Fruit fly (Drosophila melanogaster) whole organism, embryonic: ENCODE measurements around the gene CG13026.

Source experiments
- ATbp ChIP-seq: fragments of 200-800 bp; sonication (Bioruptor generic); optimal IDR thresholded peaks from 2 replicates; lab custom pipeline; 2017; ENCODE audit warnings: missing biosample characterization, mild to moderate bottlenecking, missing genetic modification characterization, missing genetic modification reagents
- Abd-B ChIP-seq: fragments of 200-800 bp; sonication (Bioruptor generic); optimal IDR thresholded peaks from 2 replicates; lab custom pipeline; 2018; ENCODE audit warnings: missing biosample characterization, mild to moderate bottlenecking, missing genetic modification characterization, moderate library complexity
- BtbVII ChIP-seq: fragments of 200-800 bp; sonication (Bioruptor generic); optimal IDR thresholded peaks from 3 replicates; lab custom pipeline; 2017; ENCODE audit warnings: missing biosample characterization, mild to moderate bottlenecking, missing genetic modification characterization
- CG10147 ChIP-seq: fragments of 200-800 bp; sonication (Bioruptor generic); optimal IDR thresholded peaks from 2 replicates; lab custom pipeline; 2019; ENCODE audit warnings: missing biosample characterization, mild to moderate bottlenecking, missing genetic modification characterization, moderate library complexity
- CG10543 ChIP-seq: fragments of 200-800 bp; sonication (Bioruptor generic); optimal IDR thresholded peaks from 3 replicates; lab custom pipeline; 2017; ENCODE audit warnings: missing biosample characterization, mild to moderate bottlenecking, missing genetic modification characterization, moderate library complexity
- CG11085 ChIP-seq: fragments of 200-800 bp; sonication (Bioruptor generic); IDR thresholded peaks from 2 replicates; pipeline ENCODE4 v1.3.6; 2022; ENCODE audit warnings: missing biosample characterization, missing genetic modification characterization
- CG11696 ChIP-seq: fragments of 200-800 bp; sonication (Bioruptor generic); IDR thresholded peaks from 2 replicates; pipeline ENCODE4 v1.3.6; 2022; ENCODE audit warnings: missing biosample characterization, missing genetic modification characterization
- CG16863 ChIP-seq: fragments of 200-800 bp; sonication (Bioruptor generic); optimal IDR thresholded peaks from 3 replicates; lab custom pipeline; 2016; ENCODE audit warnings: missing biosample characterization, missing genetic modification characterization
- CG17829 ChIP-seq: fragments of 200-800 bp; optimal IDR thresholded peaks from 2 replicates; lab custom pipeline; 2019; ENCODE audit warnings: missing biosample characterization, mild to moderate bottlenecking, missing genetic modification characterization, moderate library complexity
- CG18764 ChIP-seq: fragments of 200-800 bp; sonication (Bioruptor generic); optimal IDR thresholded peaks from 3 replicates; lab custom pipeline; 2016; ENCODE audit warnings: missing biosample characterization, missing genetic modification characterization
- CG2678 ChIP-seq: fragments of 200-800 bp; sonication (Bioruptor generic); optimal IDR thresholded peaks from 3 replicates; lab custom pipeline; 2019; ENCODE audit warnings: missing biosample characterization, mild to moderate bottlenecking, missing genetic modification characterization, moderate library complexity
- CG2712 ChIP-seq: fragments of 200-800 bp; optimal IDR thresholded peaks from 3 replicates; lab custom pipeline; 2019; ENCODE audit warnings: missing biosample characterization, mild to moderate bottlenecking, missing genetic modification characterization, moderate library complexity
- CG34376 ChIP-seq: fragments of 200-800 bp; sonication (Bioruptor generic); optimal IDR thresholded peaks from 2 replicates; lab custom pipeline; 2018; ENCODE audit warnings: missing biosample characterization, mild to moderate bottlenecking, missing genetic modification characterization
- CG6254 ChIP-seq: fragments of 200-800 bp; sonication (Bioruptor generic); optimal IDR thresholded peaks from 3 replicates; lab custom pipeline; 2017; ENCODE audit warnings: mild to moderate bottlenecking, missing biosample characterization, missing genetic modification reagents, missing genetic modification characterization
- CG7928 ChIP-seq: fragments of 200-800 bp; sonication (Bioruptor generic); optimal IDR thresholded peaks from 2 replicates; lab custom pipeline; 2017; ENCODE audit warnings: missing biosample characterization, mild to moderate bottlenecking, missing genetic modification characterization
- CG9437 ChIP-seq: fragments of 200-800 bp; sonication (Bioruptor generic); optimal IDR thresholded peaks from 2 replicates; lab custom pipeline; 2018; ENCODE audit warnings: missing biosample characterization, mild to moderate bottlenecking, missing genetic modification characterization
- D ChIP-seq, 2 experiments: fragments of 200-800 bp in 1 of 2; fragments of >200 bp in 1 of 2; sonication (Bioruptor generic) in 1 of 2; optimal IDR thresholded peaks; 2 replicates in 1 of 2; 3 replicates in 1 of 2; lab custom pipeline; 2017; ENCODE audit warnings: mild to moderate bottlenecking in 1 of 2, missing biosample characterization in 1 of 2, missing genetic modification characterization in 1 of 2, missing genetic modification reagents in 1 of 2
- Fer3 ChIP-seq: fragments of 200-800 bp; sonication (Bioruptor generic); optimal IDR thresholded peaks from 2 replicates; lab custom pipeline; 2018; ENCODE audit warnings: missing biosample characterization, mild to moderate bottlenecking, missing genetic modification characterization, moderate library complexity
- Hand ChIP-seq: fragments of 200-800 bp; sonication (Bioruptor generic); optimal IDR thresholded peaks from 2 replicates; lab custom pipeline; 2017; ENCODE audit warnings: mild to moderate bottlenecking, missing biosample characterization, missing genetic modification reagents, missing genetic modification characterization
- Hr39 ChIP-seq: fragments of >200 bp; optimal IDR thresholded peaks from 2 replicates; lab custom pipeline; 2017
- Med ChIP-seq: fragments of 200-800 bp; sonication (Bioruptor generic); peaks from one replicate; lab custom pipeline; 2016; ENCODE audit warnings: missing biosample characterization, missing genetic modification characterization, mild to moderate bottlenecking, inconsistent platforms, moderate library complexity
- NFAT ChIP-seq: fragments of 200-800 bp; sonication (Bioruptor generic); IDR thresholded peaks from 2 replicates; pipeline ENCODE4 v1.3.6; 2022; ENCODE audit warnings: missing biosample characterization, missing genetic modification characterization
- NfI ChIP-seq: fragments of 200-800 bp; sonication (Bioruptor generic); optimal IDR thresholded peaks from 3 replicates; lab custom pipeline; 2018; ENCODE audit warnings: missing biosample characterization, mild to moderate bottlenecking, missing genetic modification characterization, moderate library complexity
- Opbp ChIP-seq: fragments of 200-800 bp; sonication (Bioruptor generic); IDR thresholded peaks from 3 replicates; pipeline ENCODE4 v1.3.6; 2022; ENCODE audit warnings: missing biosample characterization, missing genetic modification characterization; ENCODE audit not compliant: partially characterized antibody
- Pdp1 ChIP-seq, 2 experiments: fragments of 200-800 bp; sonication (Bioruptor generic); optimal IDR thresholded peaks; 3 replicates each; lab custom pipeline; 2016; ENCODE audit warnings: missing biosample characterization in 2 of 2, missing genetic modification characterization in 2 of 2, mild to moderate bottlenecking in 1 of 2, moderate library complexity in 1 of 2
- Sry-δ ChIP-seq: fragments of 200-800 bp; sonication (Bioruptor generic); optimal IDR thresholded peaks from 2 replicates; lab custom pipeline; 2016; ENCODE audit warnings: missing biosample characterization, missing genetic modification characterization
- Tbp ChIP-seq: fragments of >200 bp; optimal IDR thresholded peaks from 2 replicates; lab custom pipeline; 2018; ENCODE audit warnings: missing biosample characterization, missing genetic modification characterization
- Xbp1 ChIP-seq: fragments of 200-800 bp; sonication (Bioruptor generic); optimal IDR thresholded peaks from 3 replicates; lab custom pipeline; 2016; ENCODE audit warnings: missing biosample characterization, mild to moderate bottlenecking, missing genetic modification characterization
- bowl ChIP-seq: fragments of 200-800 bp; sonication (Bioruptor generic); IDR thresholded peaks from 2 replicates; pipeline ENCODE4 v1.3.6; 2022; ENCODE audit warnings: missing biosample characterization, missing genetic modification characterization
- chif ChIP-seq, 2 experiments: fragments of 200-800 bp; sonication (Bioruptor generic); optimal IDR thresholded peaks; 3 replicates each; lab custom pipeline; 2016; ENCODE audit warnings: missing biosample characterization in 2 of 2, missing genetic modification characterization in 2 of 2
- chm ChIP-seq: fragments of 200-800 bp; sonication (Bioruptor generic); IDR thresholded peaks from 2 replicates; pipeline ENCODE4 v1.3.6; 2022; ENCODE audit warnings: missing biosample characterization, missing genetic modification characterization
- crc ChIP-seq: fragments of 200-800 bp; sonication (Bioruptor generic); optimal IDR thresholded peaks from 2 replicates; lab custom pipeline; 2016; ENCODE audit warnings: missing biosample characterization, missing genetic modification characterization
- croc ChIP-seq: fragments of 200-800 bp; sonication (Bioruptor generic); conservative IDR thresholded peaks from 3 replicates; pipeline ENCODE4 v1.3.6; 2022; ENCODE audit warnings: missing biosample characterization, missing genetic modification characterization
- cwo ChIP-seq: fragments of 200-800 bp; sonication (Bioruptor generic); optimal IDR thresholded peaks from 3 replicates; lab custom pipeline; 2017; ENCODE audit warnings: missing biosample characterization, missing genetic modification characterization, mild to moderate bottlenecking, moderate library complexity, missing genetic modification reagents
- eyg ChIP-seq: fragments of 200-800 bp; sonication (Bioruptor generic); optimal IDR thresholded peaks from 3 replicates; lab custom pipeline; 2016; ENCODE audit warnings: missing biosample characterization, missing genetic modification characterization
- gfzf ChIP-seq: fragments of 200-800 bp; sonication (Bioruptor generic); optimal IDR thresholded peaks from 2 replicates; lab custom pipeline; 2016; ENCODE audit warnings: missing biosample characterization, mild to moderate bottlenecking, missing genetic modification characterization, moderate library complexity
- ham ChIP-seq: fragments of 200-800 bp; sonication (Bioruptor generic); IDR thresholded peaks from 2 replicates; pipeline ENCODE4 v1.3.6; 2022; ENCODE audit warnings: missing biosample characterization, missing genetic modification characterization
- hkb ChIP-seq, 2 experiments: fragments of 200-800 bp in 1 of 2; fragments of >200 bp in 1 of 2; sonication (Bioruptor generic) in 1 of 2; IDR thresholded peaks in 1 of 2; optimal IDR thresholded peaks in 1 of 2; 2 replicates each; pipeline versions ENCODE4 v1.3.6 to Lab custom; 2017 to 2022; ENCODE audit warnings: missing biosample characterization in 1 of 2, missing genetic modification characterization in 1 of 2
- inv ChIP-seq: fragments of 200-800 bp; sonication (Bioruptor generic); IDR thresholded peaks from 2 replicates; pipeline ENCODE4 v1.3.6; 2022; ENCODE audit warnings: missing biosample characterization, missing genetic modification characterization; ENCODE audit not compliant: partially characterized antibody
- ken ChIP-seq: fragments of 200-800 bp; sonication (Bioruptor generic); IDR thresholded peaks from 3 replicates; pipeline ENCODE4 v1.3.6; 2022; ENCODE audit warnings: missing biosample characterization, missing genetic modification characterization
- lbe ChIP-seq: fragments of 200-800 bp; sonication (Bioruptor generic); optimal IDR thresholded peaks from 2 replicates; lab custom pipeline; 2016; ENCODE audit warnings: missing biosample characterization, mild to moderate bottlenecking, missing genetic modification characterization
- luna ChIP-seq: fragments of 200-800 bp; sonication (Bioruptor generic); optimal IDR thresholded peaks from 2 replicates; lab custom pipeline; 2016; ENCODE audit warnings: missing biosample characterization, missing genetic modification characterization
- pho ChIP-seq: fragments of 200-800 bp; sonication (Bioruptor generic); optimal IDR thresholded peaks from 2 replicates; lab custom pipeline; 2016; ENCODE audit warnings: missing biosample characterization, missing genetic modification characterization
- psq ChIP-seq: fragments of 200-800 bp; sonication (Bioruptor generic); optimal IDR thresholded peaks from 2 replicates; lab custom pipeline; 2017; ENCODE audit warnings: missing biosample characterization, missing genetic modification characterization
- scrt ChIP-seq: fragments of 200-800 bp; sonication (Bioruptor generic); optimal IDR thresholded peaks from 2 replicates; lab custom pipeline; 2018; ENCODE audit warnings: missing biosample characterization, mild to moderate bottlenecking, missing genetic modification characterization, moderate library complexity
- ttk ChIP-seq: fragments of 200-800 bp; sonication (Bioruptor generic); IDR thresholded peaks from 2 replicates; pipeline ENCODE4 v2.1.2; 2022; ENCODE audit warnings: missing biosample characterization, missing genetic modification characterization
- vvl ChIP-seq: fragments of 200-800 bp; sonication (Bioruptor generic); IDR thresholded peaks from 2 replicates; pipeline ENCODE4 v1.3.6; 2022; ENCODE audit warnings: missing biosample characterization, missing genetic modification characterization
- yki ChIP-seq: fragments of >200 bp; optimal IDR thresholded peaks from 3 replicates; lab custom pipeline; 2018
- zen ChIP-seq: fragments of 200-800 bp; sonication (Bioruptor generic); optimal IDR thresholded peaks from 3 replicates; lab custom pipeline; 2018; ENCODE audit warnings: missing biosample characterization, mild to moderate bottlenecking, missing genetic modification characterization, moderate library complexity

CG13026 gene

DNA sequence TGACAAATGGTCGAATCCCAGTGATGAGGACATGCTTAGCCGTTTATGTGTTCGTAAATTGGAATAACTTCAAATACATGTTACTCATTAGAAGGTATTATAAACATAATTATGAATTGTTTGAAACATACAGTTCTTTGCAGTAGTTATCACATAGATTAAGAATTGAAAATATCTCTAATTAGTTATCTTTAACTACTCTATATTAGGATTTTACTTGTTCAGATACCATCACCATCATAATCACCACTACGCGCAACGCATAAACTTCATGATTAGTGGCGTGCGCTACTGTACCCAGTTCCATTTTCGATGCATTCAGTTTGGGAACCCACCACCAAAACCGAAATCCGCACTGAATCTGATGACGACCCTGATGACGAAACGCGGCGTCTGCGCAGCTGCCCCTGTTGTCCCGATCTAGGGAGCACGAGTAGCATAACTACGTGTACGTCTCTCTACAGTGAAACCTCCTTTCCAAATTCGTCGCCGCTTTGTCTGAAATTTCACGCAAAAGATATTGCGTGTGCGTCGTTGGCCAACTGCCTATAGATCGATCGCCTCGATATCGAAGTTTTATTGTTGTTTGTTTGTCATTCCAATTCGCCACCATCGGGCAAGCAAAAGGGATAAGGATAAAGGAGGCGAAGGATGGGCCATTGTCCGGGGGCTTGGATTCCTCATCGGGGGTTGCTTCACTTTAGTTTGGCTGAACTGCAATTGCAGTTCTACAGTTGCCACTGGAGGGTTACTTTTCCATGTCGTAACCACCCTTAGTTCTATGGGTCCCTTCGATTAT lies 18.1 kb upstream of the CG13026 start (continued):
- no peak for TF ChIP-seq CG11696 (GFP tag; lab: Robert Waterston, UW)
- TF ChIP-seq eyg = no peak
- TF ChIP-seq CG9437 = no peak
- no peak for TF ChIP-seq ttk (GFP tag; lab: Robert Waterston, UW)
- peak; percentile 74 for TF ChIP-seq CG17829 (tag; lab: Kevin White, UChicago)
- TF ChIP-seq psq (GFP tag; lab: Kevin White, UChicago) = no peak
- no peak for TF ChIP-seq CG10543 (GFP tag; lab: Kevin White, UChicago)
- no peak for TF ChIP-seq CG10147 (GFP tag; lab: Kevin White, UChicago)
- TF ChIP-seq ham (GFP tag; lab: Robert Waterston, UW) = no peak
- TF ChIP-seq chm (GFP tag; lab: Robert Waterston, UW) = no peak
- no peak for TF ChIP-seq Sry-δ
- TF ChIP-seq chif (GFP tag; optimal IDR thresholded peaks at IDR 0.05; lab: Kevin White, UChicago) = peak in 1 of 2 experiments; percentile 1
- TF ChIP-seq ATbp (GFP tag; lab: Kevin White, UChicago) = no peak
- no peak for TF ChIP-seq croc (GFP tag; lab: Robert Waterston, UW)
- TF ChIP-seq cwo = no peak
- TF ChIP-seq Abd-B = no peak
- TF ChIP-seq Fer3 (tag; lab: Kevin White, UChicago) = no peak
- TF ChIP-seq bowl = no peak
- TF ChIP-seq gfzf (GFP tag; lab: Kevin White, UChicago) = no peak
- TF ChIP-seq CG18764 (GFP tag; lab: Kevin White, UChicago) = no peak
- no peak for TF ChIP-seq Opbp (GFP tag; lab: Robert Waterston, UW)
- TF ChIP-seq CG2712 (tag; lab: Kevin White, UChicago) = peak; percentile 62
- no peak for TF ChIP-seq luna (GFP tag; lab: Kevin White, UChicago)
- TF ChIP-seq Hr39 = no peak
- no peak for TF ChIP-seq Hand
- no peak for TF ChIP-seq vvl (GFP tag; lab: Robert Waterston, UW)
- no peak for TF ChIP-seq CG6254
- no peak for TF ChIP-seq CG34376
- no peak for TF ChIP-seq pho (GFP tag; lab: Kevin White, UChicago)
- TF ChIP-seq CG11085 = no peak
- TF ChIP-seq CG2678 (tag; lab: Kevin White, UChicago) = peak; percentile 36
- no peak for TF ChIP-seq scrt (GFP tag; lab: Kevin White, UChicago)
- TF ChIP-seq NFAT (GFP tag; lab: Robert Waterston, UW) = no peak
- TF ChIP-seq Med (GFP tag; lab: Kevin White, UChicago) = peak; percentile 50
- TF ChIP-seq NfI (GFP tag; lab: Kevin White, UChicago) = no peak
- no peak for TF ChIP-seq Xbp1 (GFP tag; lab: Kevin White, UChicago)
- no peak for TF ChIP-seq Tbp (GFP tag; lab: Kevin White, UChicago)
- no peak for TF ChIP-seq lbe (GFP tag; lab: Kevin White, UChicago)
- no peak for TF ChIP-seq D (optimal IDR thresholded peaks at IDR 0.05; lab: Kevin White, UChicago)
- peak; percentile 41 for TF ChIP-seq D (GFP tag; optimal IDR thresholded peaks at IDR 0.05; lab: Kevin White, UChicago)
- no peak for TF ChIP-seq CG16863 (GFP tag; lab: Kevin White, UChicago)
- TF ChIP-seq inv (GFP tag; lab: Robert Waterston, UW) = no peak
- no peak for TF ChIP-seq yki (lab: Kevin White, UChicago)
- TF ChIP-seq zen = peak; percentile 33
- no peak for TF ChIP-seq ken (GFP tag; lab: Robert Waterston, UW)
- TF ChIP-seq hkb (optimal IDR thresholded peaks at IDR 0.05; lab: Kevin White, UChicago) = no peak
- TF ChIP-seq hkb (GFP tag; IDR thresholded peaks at IDR 0.05; lab: Robert Waterston, UW) = no peak
- TF ChIP-seq CG7928 (GFP tag; lab: Kevin White, UChicago) = no peak
- TF ChIP-seq crc (GFP tag; lab: Kevin White, UChicago) = no peak
- no peak for TF ChIP-seq BtbVII
- peak in 1 of 2 experiments; percentile 0 for TF ChIP-seq Pdp1 (GFP tag; optimal IDR thresholded peaks at IDR 0.05; lab: Kevin White, UChicago)
